Worm (Caenorhabditis elegans) whole organism, L2 larva: ENCODE measurements around the gene disl-2.

Experiments
- C34F6.9 ChIP-seq: fragments of 150-350 bp; optimal IDR thresholded peaks from 2 replicates; lab custom pipeline; 2014; ENCODE audit warnings: missing biosample characterization, missing genetic modification characterization
- F13H6.1 ChIP-seq: sonication (generic microtip); optimal IDR thresholded peaks from 2 replicates; lab custom pipeline; 2016; ENCODE audit warnings: missing genetic modification characterization, missing compliant biosample characterization
- R02D3.7 ChIP-seq: fragments of 150-350 bp; optimal IDR thresholded peaks from 2 replicates; lab custom pipeline; 2014; ENCODE audit warnings: missing biosample characterization, missing genetic modification characterization
- ZK546.5 ChIP-seq: sonication (generic microtip); optimal IDR thresholded peaks from 2 replicates; lab custom pipeline; 2017; ENCODE audit warnings: missing biosample characterization, missing genetic modification characterization
- aly-2 ChIP-seq: fragments of 150-350 bp; optimal IDR thresholded peaks from 2 replicates; lab custom pipeline; 2014; ENCODE audit warnings: missing biosample characterization, missing genetic modification characterization
- ama-1 ChIP-seq: fragments of 150-350 bp; optimal IDR thresholded peaks from 2 replicates; lab custom pipeline; 2018; ENCODE audit warnings: inconsistent platforms
- blmp-1 ChIP-seq: sonication (generic microtip); optimal IDR thresholded peaks from 2 replicates; lab custom pipeline; 2017; ENCODE audit warnings: missing genetic modification characterization, mild to moderate bottlenecking, missing compliant biosample characterization, antibody characterized with exemption, moderate library complexity; ENCODE audit not compliant: insufficient read depth
- ceh-16 ChIP-seq: fragments of 150-350 bp; optimal IDR thresholded peaks from 2 replicates; lab custom pipeline; 2014; ENCODE audit warnings: missing biosample characterization, missing genetic modification characterization
- ceh-82 ChIP-seq: fragments of 150-350 bp; optimal IDR thresholded peaks from 2 replicates; lab custom pipeline; 2014; ENCODE audit warnings: missing biosample characterization, missing genetic modification characterization
- dmd-4 ChIP-seq: sonication (generic microtip); optimal IDR thresholded peaks from 2 replicates; lab custom pipeline; 2017; ENCODE audit warnings: missing biosample characterization, missing genetic modification characterization
- egl-27 ChIP-seq: sonication (generic microtip); optimal IDR thresholded peaks from 3 replicates; lab custom pipeline; 2017; ENCODE audit warnings: missing biosample characterization, missing genetic modification reagents, missing genetic modification characterization
- elt-1 ChIP-seq: fragments of 150-350 bp; optimal IDR thresholded peaks from 2 replicates; lab custom pipeline; 2014; ENCODE audit warnings: missing biosample characterization, missing genetic modification characterization
- elt-3 ChIP-seq: sonication (generic microtip); optimal IDR thresholded peaks from 2 replicates; lab custom pipeline; 2017; ENCODE audit warnings: missing biosample characterization, missing genetic modification characterization
- fos-1 ChIP-seq: fragments of 150-350 bp; optimal IDR thresholded peaks from 2 replicates; lab custom pipeline; 2014; ENCODE audit warnings: missing biosample characterization, missing genetic modification characterization
- gmeb-1 ChIP-seq: fragments of 150-350 bp; optimal IDR thresholded peaks from 2 replicates; lab custom pipeline; 2014; ENCODE audit warnings: missing biosample characterization, missing genetic modification characterization
- lin-11 ChIP-seq: fragments of 150-350 bp; sonication (generic microtip); optimal IDR thresholded peaks from 2 replicates; lab custom pipeline; 2014; ENCODE audit warnings: missing biosample characterization, missing genetic modification characterization, inconsistent platforms, mixed read lengths
- lin-39 ChIP-seq: fragments of 150-350 bp; optimal IDR thresholded peaks from 2 replicates; lab custom pipeline; 2014; ENCODE audit warnings: missing biosample characterization, missing genetic modification reagents, missing genetic modification characterization
- mab-5 ChIP-seq: fragments of 150-350 bp; optimal IDR thresholded peaks from 2 replicates; lab custom pipeline; 2014; ENCODE audit warnings: missing biosample characterization, missing genetic modification characterization
- mbf-1 ChIP-seq: sonication (generic microtip); optimal IDR thresholded peaks from 2 replicates; lab custom pipeline; 2017; ENCODE audit warnings: missing biosample characterization, missing genetic modification characterization
- nhr-10 ChIP-seq: sonication (generic microtip); optimal IDR thresholded peaks from 2 replicates; lab custom pipeline; 2017; ENCODE audit warnings: missing biosample characterization, missing genetic modification characterization
- nhr-11 ChIP-seq: fragments of 150-350 bp; optimal IDR thresholded peaks from 2 replicates; lab custom pipeline; 2014; ENCODE audit warnings: missing biosample characterization, missing genetic modification characterization
- nhr-12 ChIP-seq: fragments of 150-350 bp; optimal IDR thresholded peaks from 2 replicates; lab custom pipeline; 2014; ENCODE audit warnings: missing biosample characterization, missing genetic modification characterization
- nhr-129 ChIP-seq: fragments of 150-350 bp; optimal IDR thresholded peaks from 2 replicates; lab custom pipeline; 2014; ENCODE audit warnings: missing biosample characterization, missing genetic modification characterization
- nhr-21 ChIP-seq: fragments of 150-350 bp; optimal IDR thresholded peaks from 2 replicates; lab custom pipeline; 2014; ENCODE audit warnings: missing biosample characterization, missing genetic modification characterization
- nhr-237 ChIP-seq: fragments of 150-350 bp; optimal IDR thresholded peaks from 2 replicates; lab custom pipeline; 2014; ENCODE audit warnings: missing biosample characterization, missing genetic modification characterization
- nhr-25 ChIP-seq: fragments of 150-350 bp; sonication (generic microtip); optimal IDR thresholded peaks from 3 replicates; lab custom pipeline; 2014; ENCODE audit warnings: missing biosample characterization, missing genetic modification characterization
- nhr-77 ChIP-seq: fragments of 150-350 bp; optimal IDR thresholded peaks from 2 replicates; lab custom pipeline; 2014; ENCODE audit warnings: missing biosample characterization, missing genetic modification characterization
- peb-1 ChIP-seq: fragments of 150-350 bp; optimal IDR thresholded peaks from 2 replicates; lab custom pipeline; 2014; ENCODE audit warnings: missing biosample characterization, missing genetic modification characterization
- sem-4 ChIP-seq: fragments of 150-350 bp; optimal IDR thresholded peaks from 2 replicates; lab custom pipeline; 2014; ENCODE audit warnings: missing biosample characterization, missing genetic modification reagents, missing genetic modification characterization
- skn-1 ChIP-seq: sonication (generic microtip); optimal IDR thresholded peaks from 2 replicates; lab custom pipeline; 2017; ENCODE audit warnings: missing biosample characterization, missing genetic modification characterization
- sma-9 ChIP-seq, 2 experiments: fragments of 150-350 bp in 1 of 2; sonication (generic microtip) in 1 of 2; optimal IDR thresholded peaks; 2 replicates each; lab custom pipeline; 2014 to 2016; ENCODE audit warnings: missing genetic modification characterization in 2 of 2, mild to moderate bottlenecking in 1 of 2, missing biosample characterization in 1 of 2, missing compliant biosample characterization in 1 of 2, missing genetic modification reagents in 1 of 2, moderate library complexity in 1 of 2
- unc-55 ChIP-seq: fragments of 150-350 bp; sonication (generic microtip); optimal IDR thresholded peaks from 3 replicates; lab custom pipeline; 2014; ENCODE audit warnings: missing biosample characterization, missing genetic modification reagents, missing genetic modification characterization
- unc-62 ChIP-seq: fragments of 150-350 bp; optimal IDR thresholded peaks from 2 replicates; lab custom pipeline; 2014; ENCODE audit warnings: missing biosample characterization, missing genetic modification reagents, missing genetic modification characterization
- zag-1 ChIP-seq: fragments of 150-350 bp; optimal IDR thresholded peaks from 2 replicates; lab custom pipeline; 2014; ENCODE audit warnings: missing biosample characterization, missing genetic modification characterization
- ztf-4 ChIP-seq: fragments of 150-350 bp; optimal IDR thresholded peaks from 2 replicates; lab custom pipeline; 2014; ENCODE audit warnings: missing biosample characterization, missing genetic modification characterization

Gene disl-2

ce11 chrIII:5474176-5474575 lies 31.2 kb downstream of the disl-2 start, which contains the start of gene lon-1:
lon-1 (plus strand) TSS chrIII:5474476.
- TF ChIP-seq nhr-129 (tag; lab: Kevin White, UChicago) (no peak), fos-1 (no peak), sem-4 (no peak), mbf-1 (tag; lab: Kevin White, UChicago) (no peak), zag-1 (tag; lab: Kevin White, UChicago) (no peak), ama-1 (lab: Kevin White, UChicago) (no peak), nhr-77 (tag; lab: Kevin White, UChicago) (no peak), elt-1 (tag; lab: Kevin White, UChicago) (no peak), R02D3.7 (tag; lab: Kevin White, UChicago) (no peak), nhr-21 (tag; lab: Kevin White, UChicago) (no peak), egl-27 (tag; lab: Kevin White, UChicago) (no peak), lin-39 (tag; lab: Kevin White, UChicago) (no peak), nhr-237 (tag; lab: Kevin White, UChicago) (no peak), aly-2 (tag; lab: Kevin White, UChicago) (no peak), peb-1 (tag; lab: Kevin White, UChicago) (no peak), gmeb-1 (tag; lab: Kevin White, UChicago) (no peak), dmd-4 (tag; lab: Kevin White, UChicago) (no peak), F13H6.1 (tag; lab: Kevin White, UChicago) (no peak), nhr-12 (tag; lab: Kevin White, UChicago) (no peak)
- TF ChIP-seq, all 48 proteins: peak for 0

- no peak for TF ChIP-seq nhr-11
- no peak for TF ChIP-seq ceh-82
- TF ChIP-seq elt-3: no peak
- TF ChIP-seq lin-39 (tag; lab: Kevin White, UChicago): no peak
- no peak for TF ChIP-seq unc-55 (GFP tag; lab: Kevin White, UChicago)
- no peak for TF ChIP-seq nhr-77 (tag; lab: Kevin White, UChicago)
- no peak for TF ChIP-seq sma-9 (GFP tag; optimal IDR thresholded peaks at IDR 0.05; lab: Kevin White, UChicago)
- no peak for TF ChIP-seq sma-9 (tag; optimal IDR thresholded peaks at IDR 0.05; lab: Kevin White, UChicago)
- TF ChIP-seq mab-5 (tag; lab: Kevin White, UChicago): no peak
- no peak for TF ChIP-seq elt-1 (tag; lab: Kevin White, UChicago)
- no peak for TF ChIP-seq ceh-16 (tag; lab: Kevin White, UChicago)
- no peak for TF ChIP-seq mbf-1 (tag; lab: Kevin White, UChicago)
Observed at ce11 chrIII:5478011-5478410, 35.0 kb downstream of the disl-2 start, which contains the start of gene R02F2.10. R02F2.10 (plus strand) TSS chrIII:5478311.

ce11 chrIII:5478824-5479368 lies 35.9 kb downstream of the disl-2 start, which contains the start of the genes R02F2.6 and R02F2.5:
R02F2.6 (minus strand) TSS chrIII:5478924.
R02F2.5 (plus strand) TSS chrIII:5479318.
- TF ChIP-seq C34F6.9 (tag; lab: Kevin White, UChicago) (no peak), nhr-77 (tag; lab: Kevin White, UChicago) (no peak), nhr-10 (no peak), mbf-1 (tag; lab: Kevin White, UChicago) (no peak), skn-1 (tag; lab: Kevin White, UChicago) (no peak)

- TF ChIP-seq ceh-82: no peak
- TF ChIP-seq blmp-1 (tag; lab: Kevin White, UChicago): no peak
- TF ChIP-seq ztf-4 (tag; lab: Kevin White, UChicago): no peak
- no peak for TF ChIP-seq nhr-12 (tag; lab: Kevin White, UChicago)
- TF ChIP-seq nhr-25 (tag; lab: Kevin White, UChicago): no peak
- no peak for TF ChIP-seq nhr-129 (tag; lab: Kevin White, UChicago)
- no peak for TF ChIP-seq lin-11 (tag; lab: Kevin White, UChicago)
- no peak for TF ChIP-seq ZK546.5 (tag; lab: Kevin White, UChicago)
- TF ChIP-seq unc-62 (GFP tag; lab: Kevin White, UChicago): no peak
- TF ChIP-seq unc-55 (GFP tag; lab: Kevin White, UChicago): no peak
- no peak for TF ChIP-seq sma-9 (GFP tag; optimal IDR thresholded peaks at IDR 0.05; lab: Kevin White, UChicago)
- TF ChIP-seq sma-9 (tag; optimal IDR thresholded peaks at IDR 0.05; lab: Kevin White, UChicago): no peak
- no peak for TF ChIP-seq skn-1 (tag; lab: Kevin White, UChicago)
- TF ChIP-seq sem-4: no peak
Observed at ce11 chrIII:5479493-5480167, 36.7 kb downstream of the disl-2 start.
